Worm (Caenorhabditis elegans) whole organism, L3 larva: ENCODE measurements around the gene unc-76.

Experiments used
- ama-1 ChIP-seq: fragments of 150-350 bp; optimal IDR thresholded peaks from 2 replicates; lab custom pipeline; 2018
- egl-27 ChIP-seq: sonication (generic microtip); optimal IDR thresholded peaks from 4 replicates; lab custom pipeline; 2017; ENCODE audit warnings: missing biosample characterization, missing genetic modification reagents, missing genetic modification characterization
- elt-3 ChIP-seq, 3 experiments: fragments of 150-350 bp in 1 of 3; sonication (generic microtip) in 2 of 3; optimal IDR thresholded peaks; 2 replicates in 2 of 3; 4 replicates in 1 of 3; lab custom pipeline; 2014 to 2017; ENCODE audit warnings: missing biosample characterization in 3 of 3, missing genetic modification characterization in 3 of 3
- eor-1 ChIP-seq, 2 experiments: fragments of 150-350 bp; optimal IDR thresholded peaks; 2 replicates each; lab custom pipeline; 2014 to 2018; ENCODE audit warnings: missing biosample characterization in 2 of 2, missing genetic modification characterization in 2 of 2
- fkh-2 ChIP-seq: fragments of 150-350 bp; optimal IDR thresholded peaks from 2 replicates; lab custom pipeline; 2014; ENCODE audit warnings: missing biosample characterization, missing genetic modification reagents, missing genetic modification characterization
- jun-1 ChIP-seq: fragments of 150-350 bp; optimal IDR thresholded peaks from 2 replicates; lab custom pipeline; 2014; ENCODE audit warnings: missing biosample characterization, missing genetic modification reagents, missing genetic modification characterization
- nhr-11 ChIP-seq: fragments of 150-350 bp; optimal IDR thresholded peaks from 2 replicates; lab custom pipeline; 2014; ENCODE audit warnings: missing biosample characterization, missing genetic modification characterization
- nhr-12 ChIP-seq: fragments of 150-350 bp; optimal IDR thresholded peaks from 2 replicates; lab custom pipeline; 2014; ENCODE audit warnings: missing biosample characterization, missing genetic modification characterization
- nhr-28 ChIP-seq: fragments of 150-350 bp; optimal IDR thresholded peaks from 2 replicates; lab custom pipeline; 2014; ENCODE audit warnings: missing biosample characterization, missing genetic modification characterization
- nhr-77 ChIP-seq: fragments of 150-350 bp; optimal IDR thresholded peaks from 2 replicates; lab custom pipeline; 2014; ENCODE audit warnings: missing biosample characterization, missing genetic modification characterization
- skn-1 ChIP-seq: fragments of 150-350 bp; optimal IDR thresholded peaks from 2 replicates; lab custom pipeline; 2014; ENCODE audit warnings: missing biosample characterization, missing genetic modification characterization
- snpc-4 ChIP-seq: fragments of 150-350 bp; optimal IDR thresholded peaks from 2 replicates; lab custom pipeline; 2014; ENCODE audit warnings: missing biosample characterization, missing genetic modification characterization
- unc-39 ChIP-seq: sonication (generic microtip); optimal IDR thresholded peaks from 4 replicates; lab custom pipeline; 2017; ENCODE audit warnings: missing biosample characterization, missing genetic modification characterization
- zag-1 ChIP-seq: fragments of 150-350 bp; optimal IDR thresholded peaks from 2 replicates; lab custom pipeline; 2014; ENCODE audit warnings: missing biosample characterization, missing genetic modification characterization

ce11 chrV:15111660-15112059, 40.1 kb downstream of the unc-76 start, which contains the start of gene T01G5.7:
- TF ChIP-seq snpc-4 (tag; lab: Kevin White, UChicago) (no peak), nhr-77 (tag; lab: Kevin White, UChicago) (no peak), elt-3 (tag; optimal IDR thresholded peaks at IDR 0.05; lab: Kevin White, UChicago) (no peak), ama-1 (lab: Kevin White, UChicago) (no peak), skn-1 (tag; lab: Kevin White, UChicago) (no peak), nhr-28 (tag; lab: Kevin White, UChicago) (no peak), zag-1 (tag; lab: Kevin White, UChicago) (no peak), unc-39 (tag; lab: Kevin White, UChicago) (no peak), nhr-11 (tag; lab: Kevin White, UChicago) (no peak), jun-1 (tag; lab: Kevin White, UChicago) (no peak), egl-27 (no peak), fkh-2 (tag; lab: Kevin White, UChicago) (no peak), eor-1 (tag; optimal IDR thresholded peaks at IDR 0.05; lab: Kevin White, UChicago) (no peak), nhr-12 (no peak)
